Fruit fly (Drosophila melanogaster): ENCODE results near the gene Sfp24Bc.

The Sfp24Bc gene

dm6 chr2L:3632047-3632880 is 38.1 kb downstream of the Sfp24Bc start (continued):
- TF ChIP-seq trh (GFP tag; optimal IDR thresholded peaks at IDR 0.05): peak; percentile 98
- TF ChIP-seq CG2889 (GFP tag; IDR thresholded peaks at IDR 0.05): peak; percentile 90
- TF ChIP-seq Jarid2 (GFP tag; optimal IDR thresholded peaks at IDR 0.05): peak; percentile 90
- TF ChIP-seq CG12236 (GFP tag; optimal IDR thresholded peaks at IDR 0.05): peak; percentile 90
- peak; percentile 99 for TF ChIP-seq ind (GFP tag; optimal IDR thresholded peaks at IDR 0.05)
- peak; percentile 90 for TF ChIP-seq cato (GFP tag; optimal IDR thresholded peaks at IDR 0.05; ENCODE audit: borderline replicate concordance)
- peak; percentile 97 for TF ChIP-seq CG6272 (GFP tag; IDR thresholded peaks at IDR 0.05)
- TF ChIP-seq tin (GFP tag; optimal IDR thresholded peaks at IDR 0.05): peak; percentile 92
- peak; percentile 97 for TF ChIP-seq Dbx (GFP tag; IDR thresholded peaks at IDR 0.05)
- TF ChIP-seq CG10209 (GFP tag; optimal IDR thresholded peaks at IDR 0.05): peak; percentile 93
- peak; percentile 98 for TF ChIP-seq cwo (GFP tag; optimal IDR thresholded peaks at IDR 0.05)
- TF ChIP-seq Blimp-1 (GFP tag; optimal IDR thresholded peaks at IDR 0.05): peak; percentile 98
- peak; percentile 96 for TF ChIP-seq CG9215 (GFP tag; IDR thresholded peaks at IDR 0.05)
- peak; percentile 93 for TF ChIP-seq Optix (GFP tag; IDR thresholded peaks at IDR 0.05)
- TF ChIP-seq Side (GFP tag; optimal IDR thresholded peaks at IDR 0.05): peak; percentile 98
- peak; percentile 20; the same call in 1 of the 2 replicates for TF ChIP-seq ato (GFP tag; IDR thresholded peaks at IDR 0.05; ENCODE audit: partially characterized antibody)
- peak; percentile 97 for TF ChIP-seq gsb (GFP tag; IDR thresholded peaks at IDR 0.05)
- peak; percentile 98 for TF ChIP-seq Awh (GFP tag; IDR thresholded peaks at IDR 0.05)
- peak; percentile 94 for TF ChIP-seq CG7987 (GFP tag; optimal IDR thresholded peaks at IDR 0.05)
- peak; percentile 77 for TF ChIP-seq abd-A (tag; optimal IDR thresholded peaks at IDR 0.05)
- peak; percentile 73 for TF ChIP-seq Sry-β (GFP tag; optimal IDR thresholded peaks at IDR 0.05)
- peak; percentile 89 for TF ChIP-seq fu2 (GFP tag; optimal IDR thresholded peaks at IDR 0.05)
- peak; percentile 69 for TF ChIP-seq Ets97D (GFP tag; optimal IDR thresholded peaks at IDR 0.05)
- peak; percentile 99 for TF ChIP-seq CG4424 (GFP tag; optimal IDR thresholded peaks at IDR 0.05)
- TF ChIP-seq CG9437 (GFP tag; optimal IDR thresholded peaks at IDR 0.05): peak; percentile 88
- peak; percentile 96 for TF ChIP-seq toy (GFP tag; IDR thresholded peaks at IDR 0.05)
- TF ChIP-seq CrebB (tag; optimal IDR thresholded peaks at IDR 0.05): peak; percentile 91
- TF ChIP-seq Myb (GFP tag; optimal IDR thresholded peaks at IDR 0.05): peak; percentile 84
- TF ChIP-seq scrt (GFP tag; optimal IDR thresholded peaks at IDR 0.05): peak; percentile 97
- TF ChIP-seq Hey (tag; optimal IDR thresholded peaks at IDR 0.05): peak; percentile 65
- TF ChIP-seq Antp (GFP tag; optimal IDR thresholded peaks at IDR 0.05): peak; percentile 94
- TF ChIP-seq CG30403 (GFP tag; optimal IDR thresholded peaks at IDR 0.05): peak; percentile 96
- peak; percentile 68 for TF ChIP-seq CG17912 (GFP tag; optimal IDR thresholded peaks at IDR 0.05)
- TF ChIP-seq ken (GFP tag; IDR thresholded peaks at IDR 0.05): peak; percentile 92
- TF ChIP-seq CG11504 (tag; optimal IDR thresholded peaks at IDR 0.05): peak; percentile 94
- peak; percentile 95 for TF ChIP-seq CG3847 (GFP tag; IDR thresholded peaks at IDR 0.05)
- TF ChIP-seq Bdp1 (GFP tag; optimal IDR thresholded peaks at IDR 0.05): peak; percentile 80
- TF ChIP-seq CG4404 (GFP tag; IDR thresholded peaks at IDR 0.05): peak; percentile 99
- TF ChIP-seq p53 (GFP tag; optimal IDR thresholded peaks at IDR 0.05): peak; percentile 82
- TF ChIP-seq zf30C (GFP tag; optimal IDR thresholded peaks at IDR 0.05): peak; percentile 99
- peak; percentile 99 for TF ChIP-seq CG18262 (tag; optimal IDR thresholded peaks at IDR 0.05)
- peak; percentile 95 for TF ChIP-seq fd64A (GFP tag; optimal IDR thresholded peaks at IDR 0.05)
- TF ChIP-seq h (optimal IDR thresholded peaks at IDR 0.05): no peak
- TF ChIP-seq tio (GFP tag; optimal IDR thresholded peaks at IDR 0.05): peak; percentile 93
- TF ChIP-seq Kr (GFP tag; optimal IDR thresholded peaks at IDR 0.05): peak; percentile 69
- peak; percentile 90 for TF ChIP-seq D19A (tag; optimal IDR thresholded peaks at IDR 0.05)
- TF ChIP-seq stc (GFP tag; IDR thresholded peaks at IDR 0.05): peak; percentile 98
- peak; percentile 91 for TF ChIP-seq CG8944 (GFP tag; optimal IDR thresholded peaks at IDR 0.05)
- peak; percentile 99 for TF ChIP-seq lab (GFP tag; optimal IDR thresholded peaks at IDR 0.05)
